Fruit fly (Drosophila melanogaster) whole organism, embryonic: Measurements from ENCODE around the gene CG46308.
A peak's percentile ranks its signal among the peaks of the same experiment; 100 is the strongest.

ENCODE experiments used
- Adf1 ChIP-seq: fragments of 200-800 bp; sonication (Bioruptor generic); IDR thresholded peaks from 2 replicates; pipeline ENCODE4 v1.3.6; 2022; ENCODE audit warnings: missing biosample characterization, missing genetic modification characterization
- BtbVII ChIP-seq: fragments of 200-800 bp; sonication (Bioruptor generic); optimal IDR thresholded peaks from 3 replicates; lab custom pipeline; 2017; ENCODE audit warnings: missing biosample characterization, mild to moderate bottlenecking, missing genetic modification characterization
- Bteb2 ChIP-seq: fragments of 200-800 bp; sonication (Bioruptor generic); optimal IDR thresholded peaks from 2 replicates; lab custom pipeline; 2016; ENCODE audit warnings: missing biosample characterization, missing genetic modification characterization
- CG10147 ChIP-seq: fragments of 200-800 bp; sonication (Bioruptor generic); optimal IDR thresholded peaks from 2 replicates; lab custom pipeline; 2019; ENCODE audit warnings: missing biosample characterization, mild to moderate bottlenecking, missing genetic modification characterization, moderate library complexity
- CG10959 ChIP-seq: fragments of 200-800 bp; sonication (Bioruptor generic); IDR thresholded peaks from 2 replicates; pipeline ENCODE4 v1.3.6; 2022; ENCODE audit warnings: missing biosample characterization, missing genetic modification characterization
- CG11085 ChIP-seq: fragments of 200-800 bp; sonication (Bioruptor generic); IDR thresholded peaks from 2 replicates; pipeline ENCODE4 v1.3.6; 2022; ENCODE audit warnings: missing biosample characterization, missing genetic modification characterization
- CG11723 ChIP-seq: fragments of 200-800 bp; sonication (Bioruptor generic); optimal IDR thresholded peaks from 2 replicates; lab custom pipeline; 2017; ENCODE audit warnings: missing biosample characterization, mild to moderate bottlenecking, missing genetic modification characterization
- CG12299 ChIP-seq: fragments of 200-800 bp; sonication (Bioruptor generic); optimal IDR thresholded peaks from 2 replicates; lab custom pipeline; 2018; ENCODE audit warnings: missing biosample characterization, mild to moderate bottlenecking, missing genetic modification characterization
- CG14965 ChIP-seq: fragments of 200-800 bp; sonication (Bioruptor generic); optimal IDR thresholded peaks from 2 replicates; lab custom pipeline; 2016; ENCODE audit warnings: missing biosample characterization, missing genetic modification characterization, borderline replicate concordance
- CG1647 ChIP-seq: fragments of 200-800 bp; sonication (Bioruptor generic); optimal IDR thresholded peaks from 3 replicates; lab custom pipeline; 2016; ENCODE audit warnings: missing biosample characterization, missing genetic modification characterization
- CG31388 ChIP-seq: fragments of 200-800 bp; sonication (Bioruptor generic); optimal IDR thresholded peaks from 2 replicates; lab custom pipeline; 2016; ENCODE audit warnings: missing biosample characterization, missing genetic modification characterization
- CG31441 ChIP-seq: fragments of 200-800 bp; sonication (Bioruptor generic); IDR thresholded peaks from 2 replicates; pipeline ENCODE4 v1.3.6; 2022; ENCODE audit warnings: missing biosample characterization, missing genetic modification characterization
- CG32532 ChIP-seq: fragments of 200-800 bp; sonication (Bioruptor generic); IDR thresholded peaks from 2 replicates; pipeline ENCODE4 v1.3.6; 2022; ENCODE audit warnings: missing biosample characterization, missing genetic modification characterization
- CG3726 ChIP-seq: fragments of 200-800 bp; sonication (Bioruptor generic); IDR thresholded peaks from 3 replicates; pipeline ENCODE4, ENCODE4 v1.3.6; 2022; ENCODE audit warnings: missing biosample characterization, missing genetic modification characterization
- CG3847 ChIP-seq: fragments of 200-800 bp; sonication (Bioruptor generic); IDR thresholded peaks from 2 replicates; pipeline ENCODE4 v1.3.6; 2022; ENCODE audit warnings: missing biosample characterization, missing genetic modification characterization
- CG43689 ChIP-seq: fragments of 200-800 bp; sonication (Bioruptor generic); IDR thresholded peaks from 2 replicates; pipeline ENCODE4 v1.3.6; 2022; ENCODE audit warnings: missing biosample characterization, missing genetic modification characterization
- CG7556 ChIP-seq: fragments of 200-800 bp; sonication (Bioruptor generic); optimal IDR thresholded peaks from 2 replicates; lab custom pipeline; 2017; ENCODE audit warnings: missing biosample characterization, mild to moderate bottlenecking, missing genetic modification characterization
- CG9609 ChIP-seq: fragments of 200-800 bp; sonication (Bioruptor generic); optimal IDR thresholded peaks from 3 replicates; lab custom pipeline; 2016; ENCODE audit warnings: missing biosample characterization, missing genetic modification characterization
- CTCF ChIP-seq: fragments of 200-800 bp; sonication (Bioruptor generic); optimal IDR thresholded peaks from 2 replicates; lab custom pipeline; 2017; ENCODE audit warnings: missing biosample characterization, mild to moderate bottlenecking, missing genetic modification characterization, moderate library complexity
- CkIIα-i1 ChIP-seq: fragments of 200-800 bp; sonication (Bioruptor generic); IDR thresholded peaks from 2 replicates; pipeline ENCODE4 v1.3.6; 2022; ENCODE audit warnings: missing biosample characterization, missing genetic modification characterization
- D19B ChIP-seq: fragments of 200-800 bp; sonication (Bioruptor generic); optimal IDR thresholded peaks from 2 replicates; lab custom pipeline; 2017; ENCODE audit warnings: missing biosample characterization, mild to moderate bottlenecking, missing genetic modification characterization
- Dad ChIP-seq: fragments of 200-800 bp; sonication (Bioruptor generic); optimal IDR thresholded peaks from 3 replicates; lab custom pipeline; 2016; ENCODE audit warnings: missing biosample characterization, missing genetic modification characterization
- Dip3 ChIP-seq: fragments of 200-800 bp; sonication (Bioruptor generic); optimal IDR thresholded peaks from 3 replicates; lab custom pipeline; 2016; ENCODE audit warnings: missing biosample characterization, missing genetic modification characterization
- Doc3 ChIP-seq: fragments of 200-800 bp; sonication (Bioruptor generic); IDR thresholded peaks from 3 replicates; pipeline ENCODE4 v1.3.6; 2022; ENCODE audit warnings: missing biosample characterization, missing genetic modification characterization; ENCODE audit not compliant: partially characterized antibody
- Drgx ChIP-seq: fragments of 200-800 bp; sonication (Bioruptor generic); IDR thresholded peaks from 2 replicates; pipeline ENCODE4 v1.3.6; 2022; ENCODE audit warnings: missing biosample characterization, missing genetic modification characterization
- GATAe ChIP-seq: fragments of 200-800 bp; sonication (Bioruptor generic); conservative IDR thresholded peaks from 2 replicates; pipeline ENCODE4 v1.3.6; 2022; ENCODE audit warnings: missing biosample characterization, missing genetic modification characterization
- Hmx ChIP-seq: fragments of 200-800 bp; sonication (Bioruptor generic); optimal IDR thresholded peaks from 2 replicates; lab custom pipeline; 2016; ENCODE audit warnings: missing biosample characterization, missing genetic modification characterization
- Hr3 ChIP-seq: fragments of 200-800 bp; sonication (Bioruptor generic); optimal IDR thresholded peaks from 3 replicates; lab custom pipeline; 2016; ENCODE audit warnings: missing biosample characterization, missing genetic modification characterization
- Nf-YA ChIP-seq: fragments of 200-800 bp; sonication (Bioruptor generic); IDR thresholded peaks from 2 replicates; pipeline ENCODE4 v1.3.6; 2022; ENCODE audit warnings: missing biosample characterization, missing genetic modification characterization
- ato ChIP-seq: fragments of 200-800 bp; sonication (Bioruptor generic); IDR thresholded peaks from 2 replicates; pipeline ENCODE4 v1.3.6; 2022; ENCODE audit warnings: missing biosample characterization, missing genetic modification characterization; ENCODE audit not compliant: partially characterized antibody
- az2 ChIP-seq: fragments of 200-800 bp; sonication (Bioruptor generic); optimal IDR thresholded peaks from 3 replicates; lab custom pipeline; 2016; ENCODE audit warnings: missing biosample characterization, missing genetic modification characterization
- br ChIP-seq: fragments of >200 bp; optimal IDR thresholded peaks from 2 replicates; lab custom pipeline; 2017
- chinmo ChIP-seq: fragments of 200-800 bp; sonication (Bioruptor generic); IDR thresholded peaks from 4 replicates; pipeline ENCODE4 v1.3.6; 2022; ENCODE audit warnings: missing biosample characterization, missing genetic modification characterization; ENCODE audit not compliant: partially characterized antibody
- da ChIP-seq: fragments of 200-800 bp; sonication (Bioruptor generic); optimal IDR thresholded peaks from 2 replicates; lab custom pipeline; 2016; ENCODE audit warnings: missing biosample characterization, missing genetic modification characterization
- exex ChIP-seq: fragments of 200-800 bp; sonication (Bioruptor generic); optimal IDR thresholded peaks from 4 replicates; lab custom pipeline; 2018; ENCODE audit warnings: missing biosample characterization, mild to moderate bottlenecking, missing genetic modification characterization, moderate library complexity
- gcm ChIP-seq: fragments of 200-800 bp; sonication (Bioruptor generic); optimal IDR thresholded peaks from 2 replicates; lab custom pipeline; 2019; ENCODE audit warnings: missing biosample characterization, mild to moderate bottlenecking, missing genetic modification characterization, moderate library complexity
- gcm2 ChIP-seq: fragments of 200-800 bp; sonication (Bioruptor generic); optimal IDR thresholded peaks from 2 replicates; lab custom pipeline; 2016; ENCODE audit warnings: missing biosample characterization, missing genetic modification characterization
- h ChIP-seq: fragments of >200 bp; optimal IDR thresholded peaks from 2 replicates; lab custom pipeline; 2017
- ind ChIP-seq: fragments of 200-800 bp; sonication (Bioruptor generic); optimal IDR thresholded peaks from 3 replicates; lab custom pipeline; 2016; ENCODE audit warnings: missing biosample characterization, missing genetic modification characterization
- jigr1 ChIP-seq: fragments of 200-800 bp; sonication (Bioruptor generic); IDR thresholded peaks from 3 replicates; pipeline ENCODE4 v1.3.6; 2022; ENCODE audit warnings: missing biosample characterization, missing genetic modification characterization
- knrl ChIP-seq: fragments of 200-800 bp; sonication (Bioruptor generic); IDR thresholded peaks from 3 replicates; pipeline ENCODE4 v1.3.6; 2022; ENCODE audit warnings: missing biosample characterization, missing genetic modification characterization; ENCODE audit not compliant: partially characterized antibody
- nerfin-1 ChIP-seq: fragments of 200-800 bp; sonication (Bioruptor generic); optimal IDR thresholded peaks from 3 replicates; lab custom pipeline; 2019; ENCODE audit warnings: missing biosample characterization, mild to moderate bottlenecking, missing genetic modification characterization, moderate library complexity
- nerfin-2 ChIP-seq: fragments of 200-800 bp; sonication (Bioruptor generic); IDR thresholded peaks from 2 replicates; pipeline ENCODE4 v1.3.6; 2022; ENCODE audit warnings: missing biosample characterization, missing genetic modification characterization; ENCODE audit not compliant: partially characterized antibody
- nom ChIP-seq: fragments of 200-800 bp; sonication (Bioruptor generic); optimal IDR thresholded peaks from 2 replicates; lab custom pipeline; 2017; ENCODE audit warnings: missing biosample characterization, missing genetic modification characterization, mild to moderate bottlenecking, moderate library complexity, missing genetic modification reagents
- pan ChIP-seq, 4 experiments: fragments of >200 bp in 3 of 4; fragments of 200-800 bp in 1 of 4; sonication (Bioruptor generic) in 1 of 4; optimal IDR thresholded peaks in 3 of 4; IDR thresholded peaks in 1 of 4; 2 replicates each; pipeline versions ENCODE4 v1.3.6 to Lab custom; 2017 to 2022; ENCODE audit warnings: missing biosample characterization in 2 of 4, missing genetic modification characterization in 2 of 4, mixed read lengths in 1 of 4
- sqz ChIP-seq: fragments of 200-800 bp; sonication (Bioruptor generic); optimal IDR thresholded peaks from 3 replicates; lab custom pipeline; 2018; ENCODE audit warnings: missing biosample characterization, mild to moderate bottlenecking, missing genetic modification characterization
- sr ChIP-seq: fragments of 200-800 bp; sonication (Bioruptor generic); IDR thresholded peaks from 3 replicates; pipeline ENCODE4 v1.3.6; 2022; ENCODE audit warnings: missing biosample characterization, missing genetic modification characterization
- trh ChIP-seq: fragments of 200-800 bp; sonication (Bioruptor generic); optimal IDR thresholded peaks from 2 replicates; lab custom pipeline; 2016; ENCODE audit warnings: missing biosample characterization, missing genetic modification characterization
- twi ChIP-seq: fragments of 200-800 bp; optimal IDR thresholded peaks from 2 replicates; lab custom pipeline; 2019; ENCODE audit warnings: missing biosample characterization, mild to moderate bottlenecking, missing genetic modification characterization, moderate library complexity
- wdn ChIP-seq: fragments of 200-800 bp; sonication (Bioruptor generic); IDR thresholded peaks from 2 replicates; pipeline ENCODE4 v1.3.6; 2022; ENCODE audit warnings: missing biosample characterization, missing genetic modification characterization

The CG46308 gene

DNA sequence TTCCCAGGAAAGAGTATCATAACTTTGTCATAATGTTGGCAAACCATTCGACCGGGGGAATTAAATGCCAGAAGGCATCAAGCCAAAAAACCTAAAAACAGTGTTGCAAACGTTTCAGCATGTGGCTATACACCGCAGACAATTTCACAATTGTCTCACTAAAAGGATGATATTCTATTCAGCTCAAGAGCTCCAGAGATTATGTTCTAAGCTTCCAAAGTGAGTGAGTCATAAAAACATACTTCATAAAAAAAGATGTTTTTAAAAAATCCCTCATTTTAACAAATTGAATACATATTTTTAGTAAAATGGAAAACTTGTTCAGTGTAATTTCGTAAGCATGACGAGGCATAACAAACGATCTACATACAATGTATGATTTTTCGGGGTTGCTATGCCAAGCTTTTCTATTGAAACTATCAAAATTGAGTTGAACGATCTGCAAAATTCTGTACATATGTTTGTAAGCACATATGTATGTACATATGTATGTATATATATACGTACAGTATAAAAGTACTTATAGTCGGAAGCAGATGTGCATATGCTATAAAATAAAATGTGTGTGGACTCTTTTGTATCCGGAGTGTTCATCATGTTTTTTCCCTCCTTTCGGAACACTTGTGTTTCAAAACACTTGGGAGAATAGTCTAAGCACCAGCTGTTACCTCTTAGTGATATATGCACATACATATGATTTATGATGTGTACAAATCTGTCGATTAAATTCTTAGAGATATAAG lies 53.5 kb downstream of the CG46308 start (continued):
- TF ChIP-seq pan (optimal IDR thresholded peaks at IDR 0.05; lab: Kevin White, UChicago) (no peak), pan (GFP tag; optimal IDR thresholded peaks at IDR 0.05 in 1 of 2, IDR thresholded peaks at IDR 0.05 in 1 of 2) (peak in 1 of 2 experiments; percentile 86), twi (tag; lab: Kevin White, UChicago) (peak; percentile 94), CkIIα-i1 (GFP tag; lab: Robert Waterston, UW) (no peak; the same call in 1 of the 2 replicates), Hmx (GFP tag; lab: Kevin White, UChicago) (no peak), CG3726 (GFP tag; lab: Robert Waterston, UW) (peak; percentile 60; the same call in 2 of the 3 replicates), CG14965 (GFP tag; lab: Kevin White, UChicago) (peak; percentile 57), CG7556 (GFP tag; lab: Kevin White, UChicago) (peak; percentile 63), Bteb2 (GFP tag; lab: Kevin White, UChicago) (peak; percentile 50), az2 (GFP tag; lab: Kevin White, UChicago) (peak; percentile 78), Hr3 (GFP tag; lab: Kevin White, UChicago) (peak; percentile 49), br (lab: Kevin White, UChicago) (no peak), CG10959 (GFP tag; lab: Robert Waterston, UW) (peak; percentile 62), CG11723 (GFP tag; lab: Kevin White, UChicago) (no peak), Doc3 (GFP tag; lab: Robert Waterston, UW) (no peak), jigr1 (GFP tag; lab: Robert Waterston, UW) (peak; percentile 26; the same call in 1 of the 3 replicates), CG31441 (GFP tag; lab: Robert Waterston, UW) (peak; percentile 83), CG3847 (GFP tag; lab: Robert Waterston, UW) (peak; percentile 40), wdn (peak; percentile 39; the same call in 1 of the 2 replicates), CG12299 (tag; lab: Kevin White, UChicago) (no peak), Nf-YA (peak; percentile 61), knrl (GFP tag; lab: Robert Waterston, UW) (no peak), Drgx (GFP tag; lab: Robert Waterston, UW) (peak; percentile 46), CG31388 (peak; percentile 71), BtbVII (GFP tag; lab: Kevin White, UChicago) (peak; percentile 52), gcm (peak; percentile 7), sqz (GFP tag; lab: Kevin White, UChicago) (peak; percentile 60), CG10147 (GFP tag; lab: Kevin White, UChicago) (peak; percentile 64), CG1647 (GFP tag; lab: Kevin White, UChicago) (peak; percentile 81), nerfin-2 (GFP tag; lab: Robert Waterston, UW) (no peak), trh (no peak), nerfin-1 (tag; lab: Kevin White, UChicago) (peak; percentile 58), D19B (GFP tag; lab: Kevin White, UChicago) (peak; percentile 40), Dip3 (peak; percentile 46), CG11085 (peak; percentile 59), CG9609 (GFP tag; lab: Kevin White, UChicago) (peak; percentile 52), nom (no peak), GATAe (GFP tag; lab: Robert Waterston, UW) (peak; percentile 17; the same call in 1 of the 2 replicates), Dad (GFP tag; lab: Kevin White, UChicago) (peak; percentile 78), exex (tag; lab: Kevin White, UChicago) (no peak), sr (GFP tag; lab: Robert Waterston, UW) (peak; percentile 27; the same call in 1 of the 3 replicates), h (lab: Kevin White, UChicago) (no peak), CG43689 (GFP tag; lab: Robert Waterston, UW) (peak; percentile 55), CG32532 (GFP tag; lab: Robert Waterston, UW) (peak; percentile 85), CTCF (no peak), da (peak; percentile 48), ato (GFP tag; lab: Robert Waterston, UW) (no peak), chinmo (no peak), gcm2 (GFP tag; lab: Kevin White, UChicago) (peak; percentile 15), ind (GFP tag; lab: Kevin White, UChicago) (peak; percentile 87), Adf1 (GFP tag; lab: Robert Waterston, UW) (no peak)
